Worm (Caenorhabditis elegans) whole organism, midembryonic: Measurements from ENCODE around the gene F47F2.3.

Experiments
- T22C8.4 ChIP-seq: fragments of 200-800 bp; sonication (Bioruptor generic); IDR thresholded peaks from 2 replicates; pipeline ENCODE4 v1.3.6; 2022; ENCODE audit warnings: missing genetic modification characterization, missing compliant biosample characterization
- cog-1 ChIP-seq: sonication (generic microtip); optimal IDR thresholded peaks from 2 replicates; lab custom pipeline; 2016; ENCODE audit warnings: missing genetic modification characterization, missing compliant biosample characterization
- flt-1 ChIP-seq: fragments of 200-800 bp; sonication (Bioruptor generic); IDR thresholded peaks from 2 replicates; pipeline ENCODE4 v1.3.6; 2022; ENCODE audit warnings: missing genetic modification characterization, missing compliant biosample characterization
- tab-1 ChIP-seq: fragments of 200-800 bp; sonication (Bioruptor generic); IDR thresholded peaks from 2 replicates; pipeline ENCODE4 v1.3.6; 2022; ENCODE audit warnings: missing genetic modification characterization, missing compliant biosample characterization
- ztf-23 ChIP-seq: fragments of 200-800 bp; sonication (Bioruptor generic); IDR thresholded peaks from 2 replicates; pipeline ENCODE4 v1.3.6; 2022; ENCODE audit warnings: missing genetic modification reagents, missing genetic modification characterization, missing compliant biosample characterization

- no peak for TF ChIP-seq T22C8.4
- no peak for TF ChIP-seq tab-1 (GFP tag; lab: Robert Waterston, UW)
- no peak for TF ChIP-seq flt-1
- TF ChIP-seq ztf-23 (GFP tag; lab: Robert Waterston, UW) = no peak
- TF ChIP-seq cog-1 (tag; lab: Kevin White, UChicago) = no peak
Measured at ce11 chrX:3920101-3920500, 24.6 kb upstream of the F47F2.3 start, which contains the start of gene T22B2.2.
